Fruit fly (Drosophila melanogaster): Measurements from ENCODE around the gene CG45263.

The CG45263 gene

DNA sequence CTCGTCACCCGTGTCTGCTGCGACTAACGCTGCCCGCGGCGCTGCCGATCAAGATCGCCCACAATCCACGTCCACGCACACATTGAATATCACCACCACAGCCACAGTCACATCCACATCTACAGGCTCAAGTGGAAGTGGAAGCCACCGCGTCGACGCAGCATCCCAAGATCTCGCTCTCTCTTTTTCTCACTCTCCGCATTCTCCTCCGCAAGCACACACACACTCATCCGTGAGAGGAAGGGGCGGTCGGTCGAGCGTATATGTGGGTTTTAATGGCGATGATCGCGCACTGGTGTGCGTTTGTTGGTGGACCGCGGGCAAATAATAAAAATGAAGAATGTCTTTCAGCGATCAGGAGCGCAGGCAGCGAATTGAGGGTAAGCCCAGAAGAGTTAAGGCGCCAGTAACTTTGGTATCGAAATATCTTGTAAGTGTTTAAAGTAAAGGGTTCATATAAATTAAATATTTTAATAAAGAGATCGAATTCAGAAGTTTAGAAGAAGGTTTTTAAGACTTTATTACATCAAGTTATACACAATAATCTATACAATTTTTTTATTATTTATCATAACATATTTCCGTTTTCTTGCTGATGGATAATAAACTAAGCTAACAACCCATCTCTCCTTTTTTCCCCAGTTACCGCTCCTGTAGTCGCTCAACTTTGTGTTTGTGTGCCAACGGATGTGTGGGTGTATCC, 143.5 kb downstream of the CG45263 start, which contains the start of gene Poxm (continued):
- TF ChIP-seq gt (GFP tag; IDR thresholded peaks at IDR 0.05) (peak; percentile 83), CG15073 (GFP tag; optimal IDR thresholded peaks at IDR 0.05) (peak; percentile 72), NK7.1 (GFP tag; optimal IDR thresholded peaks at IDR 0.05) (no peak), chinmo (GFP tag; IDR thresholded peaks at IDR 0.05; ENCODE audit: partially characterized antibody) (no peak), dm (GFP tag; optimal IDR thresholded peaks at IDR 0.05) (peak; percentile 57), Antp (GFP tag; optimal IDR thresholded peaks at IDR 0.05) (peak; percentile 51), Dip3 (GFP tag; optimal IDR thresholded peaks at IDR 0.05) (peak; percentile 19), gcm (GFP tag; optimal IDR thresholded peaks at IDR 0.05) (peak; percentile 86), ewg (GFP tag; optimal IDR thresholded peaks at IDR 0.05) (peak; percentile 86), Tbp (GFP tag; optimal IDR thresholded peaks at IDR 0.05) (no peak), so (GFP tag; IDR thresholded peaks at IDR 0.05) (peak; percentile 64; the same call in 1 of the 3 replicates), sob (GFP tag; IDR thresholded peaks at IDR 0.05) (peak; percentile 85), corto (GFP tag; optimal IDR thresholded peaks at IDR 0.05) (peak; percentile 0), CG33213 (GFP tag; optimal IDR thresholded peaks at IDR 0.05) (peak; percentile 21), Fer2 (tag; optimal IDR thresholded peaks at IDR 0.05) (peak; percentile 75), bowl (GFP tag; IDR thresholded peaks at IDR 0.05) (no peak), nmo (GFP tag; optimal IDR thresholded peaks at IDR 0.05) (peak; percentile 98), CG11560 (tag; IDR thresholded peaks at IDR 0.05) (peak; percentile 83), Oaz (GFP tag; IDR thresholded peaks at IDR 0.05) (peak; percentile 78), fd96Cb (tag; optimal IDR thresholded peaks at IDR 0.05) (peak; percentile 95), CG8089 (GFP tag; optimal IDR thresholded peaks at IDR 0.05) (peak; percentile 32), CG5245 (GFP tag; optimal IDR thresholded peaks at IDR 0.05) (peak; percentile 87), zen (tag; optimal IDR thresholded peaks at IDR 0.05) (peak; percentile 91), ash1 (GFP tag; optimal IDR thresholded peaks at IDR 0.05) (no peak), fu2 (GFP tag; optimal IDR thresholded peaks at IDR 0.05) (no peak), luna (GFP tag; optimal IDR thresholded peaks at IDR 0.05) (no peak), CG10267 (tag; optimal IDR thresholded peaks at IDR 0.05) (peak; percentile 86), Dp (GFP tag; optimal IDR thresholded peaks at IDR 0.05) (no peak), exex (tag; optimal IDR thresholded peaks at IDR 0.05) (peak; percentile 24), CG6254 (GFP tag; optimal IDR thresholded peaks at IDR 0.05) (peak; percentile 86), CG7372 (GFP tag; IDR thresholded peaks at IDR 0.05) (peak; percentile 89), Rx (GFP tag; IDR thresholded peaks at IDR 0.05) (peak; percentile 71), E2f2 (GFP tag; IDR thresholded peaks at IDR 0.05) (peak; percentile 53; the same call in 1 of the 2 replicates), pan (optimal IDR thresholded peaks at IDR 0.05) (no peak), pan (GFP tag; optimal IDR thresholded peaks at IDR 0.05 in 1 of 2, IDR thresholded peaks at IDR 0.05 in 1 of 2) (peak in 1 of 2 experiments; percentile 82), btn (GFP tag; optimal IDR thresholded peaks at IDR 0.05) (peak; percentile 39), CkIIα-i1 (GFP tag; IDR thresholded peaks at IDR 0.05) (no peak; the same call in 1 of the 2 replicates), fd102C (GFP tag; optimal IDR thresholded peaks at IDR 0.05) (peak; percentile 1), CG9932 (GFP tag; IDR thresholded peaks at IDR 0.05) (peak; percentile 71), CG31224 (GFP tag; IDR thresholded peaks at IDR 0.05) (peak; percentile 79), Lpt (GFP tag; optimal IDR thresholded peaks at IDR 0.05) (no peak), CG2875 (GFP tag; optimal IDR thresholded peaks at IDR 0.05) (peak; percentile 85), eve (GFP tag; optimal IDR thresholded peaks at IDR 0.05) (no peak), CG15269 (tag; optimal IDR thresholded peaks at IDR 0.05) (peak; percentile 92), CrebB (tag; optimal IDR thresholded peaks at IDR 0.05) (no peak), sima (GFP tag; optimal IDR thresholded peaks at IDR 0.05) (no peak), run (tag; optimal IDR thresholded peaks at IDR 0.05) (peak; percentile 77), CG4820 (GFP tag; optimal IDR thresholded peaks at IDR 0.05) (peak; percentile 94), CG43689 (GFP tag; IDR thresholded peaks at IDR 0.05) (peak; percentile 26; the same call in 1 of the 2 replicates), dysf (GFP tag; IDR thresholded peaks at IDR 0.05) (peak; percentile 94), Doc2 (GFP tag; IDR thresholded peaks at IDR 0.05) (peak; percentile 67; the same call in 1 of the 2 replicates)

Data from whole organism, embryonic.